Fruit fly (Drosophila melanogaster): ENCODE data around the gene Brd8.

Gene Brd8

DNA sequence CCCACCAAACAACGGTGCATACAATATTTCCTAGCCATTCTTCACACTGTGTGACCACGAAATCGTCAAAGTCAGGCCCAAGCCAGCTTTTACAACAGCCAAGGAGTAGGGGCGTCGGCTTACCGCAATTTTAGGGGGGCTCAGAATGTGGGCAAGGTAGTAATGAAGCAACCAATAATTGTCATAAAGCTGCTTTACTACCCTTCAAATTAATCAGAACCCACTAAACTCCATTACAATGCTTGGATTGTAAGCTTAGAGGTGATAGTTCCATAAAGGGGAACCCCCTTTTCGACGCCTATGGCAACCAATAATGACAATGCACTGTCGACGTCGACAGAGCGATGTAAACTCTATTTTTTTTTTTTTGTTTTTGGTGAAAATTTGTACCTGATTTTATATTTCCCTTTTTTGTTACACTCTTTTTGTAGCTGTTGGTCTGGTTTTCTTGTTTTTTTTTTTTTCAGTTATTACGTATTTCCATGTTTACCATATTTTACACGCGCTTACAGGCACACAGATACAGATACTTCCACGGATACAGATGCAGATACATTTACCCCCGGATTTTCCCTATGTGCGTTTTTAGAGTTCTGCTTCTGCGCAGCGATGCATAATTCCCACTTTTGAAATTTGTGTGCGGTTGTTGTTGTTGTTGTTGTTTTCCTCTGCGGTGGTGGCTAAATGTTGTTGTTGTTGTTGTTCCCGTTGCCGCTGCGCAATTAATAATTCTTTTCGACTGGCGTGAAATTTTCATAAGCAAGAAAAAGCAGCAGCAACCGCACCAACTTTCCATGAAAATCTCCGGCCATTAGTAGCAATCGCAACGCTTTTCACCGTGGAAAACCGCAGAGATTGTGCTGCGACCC, 18.4 kb upstream of the Brd8 start (continued):
- TF ChIP-seq Awh (GFP tag; IDR thresholded peaks at IDR 0.05) (peak; percentile 71; the same call in 1 of the 2 replicates), Rfx (GFP tag; IDR thresholded peaks at IDR 0.05) (peak; percentile 60), Dp (GFP tag; optimal IDR thresholded peaks at IDR 0.05) (no peak), CG17359 (tag; optimal IDR thresholded peaks at IDR 0.05) (peak; percentile 85), CG6791 (GFP tag; IDR thresholded peaks at IDR 0.05; ENCODE audit: partially characterized antibody) (no peak), Drgx (GFP tag; IDR thresholded peaks at IDR 0.05) (peak; percentile 62), CG3407 (GFP tag; optimal IDR thresholded peaks at IDR 0.05) (peak; percentile 73), CG31441 (GFP tag; IDR thresholded peaks at IDR 0.05) (peak; percentile 88), klu (GFP tag; IDR thresholded peaks at IDR 0.05) (0 out of 2 replicates have a peak, but pooled peaks have one; percentile 7), CrebB (tag; optimal IDR thresholded peaks at IDR 0.05) (peak; percentile 38), HLHmδ (GFP tag; optimal IDR thresholded peaks at IDR 0.05) (no peak), CG8290 (GFP tag; optimal IDR thresholded peaks at IDR 0.05) (peak; percentile 77), CG8290 (tag; optimal IDR thresholded peaks at IDR 0.05) (peak; percentile 10 to 87), wor (GFP tag; IDR thresholded peaks at IDR 0.05) (peak; percentile 78), pfk (GFP tag; optimal IDR thresholded peaks at IDR 0.05) (no peak), H2.0 (GFP tag; IDR thresholded peaks at IDR 0.05) (peak; percentile 78), HLH54F (GFP tag; optimal IDR thresholded peaks at IDR 0.05) (peak; percentile 25), CG11560 (tag; IDR thresholded peaks at IDR 0.05) (0 out of 3 replicates have a peak, but pooled peaks have one; percentile 44), CG12219 (GFP tag; optimal IDR thresholded peaks at IDR 0.05) (peak; percentile 80), Ada2b (GFP tag; IDR thresholded peaks at IDR 0.05) (peak; percentile 72), CG33213 (GFP tag; optimal IDR thresholded peaks at IDR 0.05) (peak; percentile 48), CG7271 (tag; optimal IDR thresholded peaks at IDR 0.05) (no peak), CHES-1-like (GFP tag; optimal IDR thresholded peaks at IDR 0.05) (peak; percentile 42), dati (GFP tag; IDR thresholded peaks at IDR 0.05) (peak; percentile 43; the same call in 1 of the 2 replicates), Hr3 (GFP tag; optimal IDR thresholded peaks at IDR 0.05) (peak; percentile 56), CG7839 (tag; optimal IDR thresholded peaks at IDR 0.05) (peak; percentile 81), CG5180 (GFP tag; optimal IDR thresholded peaks at IDR 0.05) (peak; percentile 65), Mes4 (GFP tag; optimal IDR thresholded peaks at IDR 0.05) (peak; percentile 77), Mad (GFP tag; optimal IDR thresholded peaks at IDR 0.05) (peak; percentile 45), CG13894 (tag; optimal IDR thresholded peaks at IDR 0.05) (no peak), CG10209 (GFP tag; optimal IDR thresholded peaks at IDR 0.05) (peak; percentile 68), Abd-B (GFP tag; optimal IDR thresholded peaks at IDR 0.05) (peak; percentile 75), Dad (GFP tag; optimal IDR thresholded peaks at IDR 0.05) (peak; percentile 33), PHDP (tag; optimal IDR thresholded peaks at IDR 0.05) (peak; percentile 73), gfzf (GFP tag; optimal IDR thresholded peaks at IDR 0.05) (no peak), gem (tag; optimal IDR thresholded peaks at IDR 0.05) (peak; percentile 87), CG17568 (GFP tag; optimal IDR thresholded peaks at IDR 0.05) (peak; percentile 47), fd3F (GFP tag; optimal IDR thresholded peaks at IDR 0.05) (peak; percentile 17), CG7786 (GFP tag; optimal IDR thresholded peaks at IDR 0.05) (peak; percentile 33), dmrt11E (tag; optimal IDR thresholded peaks at IDR 0.05) (peak; percentile 76), cg (GFP tag; optimal IDR thresholded peaks at IDR 0.05) (peak; percentile 54), Oaz (GFP tag; IDR thresholded peaks at IDR 0.05) (peak; percentile 27; the same call in 1 of the 2 replicates), prd (optimal IDR thresholded peaks at IDR 0.05) (no peak), prd (GFP tag; IDR thresholded peaks at IDR 0.05) (peak; percentile 88), CG6254 (GFP tag; optimal IDR thresholded peaks at IDR 0.05) (peak; percentile 63), GATAe (GFP tag; conservative IDR thresholded peaks at IDR 0.05) (no peak), croc (GFP tag; conservative IDR thresholded peaks at IDR 0.05) (peak; percentile 78), Myb (GFP tag; optimal IDR thresholded peaks at IDR 0.05) (peak; percentile 47), D19B (GFP tag; optimal IDR thresholded peaks at IDR 0.05) (peak; percentile 6)
